Worm (Caenorhabditis elegans) whole organism, L1 larva: Measurements from ENCODE around the gene dos-2.
A peak's percentile ranks its signal among the peaks of the same experiment; 100 is the strongest.

Source experiments
- C04F5.9 ChIP-seq: sonication (generic microtip); optimal IDR thresholded peaks from 2 replicates; lab custom pipeline; 2016; ENCODE audit warnings: missing genetic modification characterization, missing compliant biosample characterization
- alr-1 ChIP-seq: fragments of 200-800 bp; sonication (Bioruptor generic); optimal IDR thresholded peaks from 2 replicates; lab custom pipeline; 2018; ENCODE audit warnings: borderline replicate concordance, mild to moderate bottlenecking, missing genetic modification characterization, missing compliant biosample characterization
- aly-2 ChIP-seq: fragments of 150-350 bp; optimal IDR thresholded peaks from 2 replicates; lab custom pipeline; 2014; ENCODE audit warnings: missing biosample characterization, missing genetic modification characterization
- blmp-1 ChIP-seq: fragments of 150-350 bp; optimal IDR thresholded peaks from 2 replicates; lab custom pipeline; 2014; ENCODE audit warnings: missing biosample characterization, missing genetic modification characterization
- ceh-8 ChIP-seq: fragments of 200-800 bp; sonication (Bioruptor generic); optimal IDR thresholded peaks from 2 replicates; lab custom pipeline; 2018; ENCODE audit warnings: mild to moderate bottlenecking, missing genetic modification characterization, moderate library complexity, missing compliant biosample characterization
- ceh-82 ChIP-seq, 3 experiments: fragments of 150-350 bp in 1 of 3; sonication (generic microtip) in 2 of 3; optimal IDR thresholded peaks; 2 replicates each; lab custom pipeline; 2014 to 2017; ENCODE audit warnings: missing biosample characterization in 3 of 3, missing genetic modification characterization in 3 of 3
- ces-1 ChIP-seq: fragments of 150-350 bp; optimal IDR thresholded peaks from 2 replicates; lab custom pipeline; 2014; ENCODE audit warnings: missing biosample characterization, missing genetic modification reagents, missing genetic modification characterization
- dsc-1 ChIP-seq: sonication (generic microtip); optimal IDR thresholded peaks from 2 replicates; lab custom pipeline; 2016; ENCODE audit warnings: mild to moderate bottlenecking, missing genetic modification characterization, missing compliant biosample characterization
- efl-1 ChIP-seq, 4 experiments: fragments of 150-350 bp; optimal IDR thresholded peaks in 3 of 4; peaks in 1 of 4; 1 replicate in 1 of 4; 2 replicates in 3 of 4; lab custom pipeline; 2014; ENCODE audit warnings: missing biosample characterization in 2 of 4, missing genetic modification characterization in 2 of 4, missing genetic modification reagents in 2 of 4
- egl-27 ChIP-seq, 2 experiments: fragments of 150-350 bp in 1 of 2; sonication (generic microtip); optimal IDR thresholded peaks; 3 replicates each; lab custom pipeline; 2017 to 2018; ENCODE audit warnings: missing biosample characterization in 2 of 2, missing genetic modification characterization in 2 of 2, missing genetic modification reagents in 2 of 2
- elt-2 ChIP-seq: sonication (generic microtip); optimal IDR thresholded peaks from 2 replicates; lab custom pipeline; 2016; ENCODE audit warnings: missing genetic modification characterization, mild to moderate bottlenecking, inconsistent platforms, missing compliant biosample characterization, missing genetic modification reagents
- elt-3 ChIP-seq, 6 experiments: fragments of 150-350 bp in 1 of 6; sonication (generic microtip); optimal IDR thresholded peaks; 2 replicates each; lab custom pipeline; 2017 to 2018; ENCODE audit warnings: missing biosample characterization in 6 of 6, missing genetic modification characterization in 6 of 6, inconsistent platforms in 1 of 6
- fkh-10 ChIP-seq: sonication (generic microtip); optimal IDR thresholded peaks from 2 replicates; lab custom pipeline; 2017; ENCODE audit warnings: missing biosample characterization, missing genetic modification reagents, missing genetic modification characterization
- fkh-8 ChIP-seq: sonication (generic microtip); optimal IDR thresholded peaks from 2 replicates; lab custom pipeline; 2016; ENCODE audit warnings: mild to moderate bottlenecking, missing genetic modification characterization, missing compliant biosample characterization
- irx-1 ChIP-seq: sonication (generic microtip); optimal IDR thresholded peaks from 2 replicates; lab custom pipeline; 2016; ENCODE audit warnings: missing genetic modification characterization, missing compliant biosample characterization
- jun-1 ChIP-seq: fragments of 150-350 bp; optimal IDR thresholded peaks from 2 replicates; lab custom pipeline; 2014; ENCODE audit warnings: missing biosample characterization, missing genetic modification reagents, missing genetic modification characterization
- lin-14 ChIP-seq: fragments of 200-800 bp; sonication (Bioruptor generic); optimal IDR thresholded peaks from 2 replicates; lab custom pipeline; 2018; ENCODE audit warnings: mild to moderate bottlenecking, missing genetic modification characterization, moderate library complexity, missing compliant biosample characterization
- lin-15B ChIP-seq: fragments of 150-350 bp; sonication (generic microtip); optimal IDR thresholded peaks from 3 replicates; lab custom pipeline; 2014; ENCODE audit warnings: missing biosample characterization, missing genetic modification characterization
- lir-3 ChIP-seq: sonication (generic microtip); optimal IDR thresholded peaks from 2 replicates; lab custom pipeline; 2016; ENCODE audit warnings: mild to moderate bottlenecking, missing genetic modification characterization, moderate library complexity, missing compliant biosample characterization; ENCODE audit not compliant: poor library complexity
- lsy-2 ChIP-seq, 2 experiments: fragments of 150-350 bp; optimal IDR thresholded peaks; 2 replicates each; lab custom pipeline; 2014; ENCODE audit warnings: missing biosample characterization in 2 of 2, missing genetic modification characterization in 2 of 2
- mdl-1 ChIP-seq, 2 experiments: fragments of 150-350 bp; optimal IDR thresholded peaks; 2 replicates each; lab custom pipeline; 2014 to 2017; ENCODE audit warnings: missing biosample characterization in 2 of 2, missing genetic modification characterization in 2 of 2, inconsistent platforms in 1 of 2
- mef-2 ChIP-seq: fragments of 150-350 bp; optimal IDR thresholded peaks from 2 replicates; lab custom pipeline; 2014; ENCODE audit warnings: missing biosample characterization, missing genetic modification characterization
- nhr-11 ChIP-seq: fragments of 150-350 bp; optimal IDR thresholded peaks from 2 replicates; lab custom pipeline; 2014; ENCODE audit warnings: missing biosample characterization, missing genetic modification characterization
- nhr-20 ChIP-seq: sonication (generic microtip); optimal IDR thresholded peaks from 2 replicates; lab custom pipeline; 2016; ENCODE audit warnings: mild to moderate bottlenecking, missing genetic modification characterization, missing compliant biosample characterization
- nhr-237 ChIP-seq: fragments of 150-350 bp; optimal IDR thresholded peaks from 2 replicates; lab custom pipeline; 2014; ENCODE audit warnings: missing biosample characterization, missing genetic modification characterization
- nhr-47 ChIP-seq: sonication (generic microtip); optimal IDR thresholded peaks from 2 replicates; lab custom pipeline; 2016; ENCODE audit warnings: mild to moderate bottlenecking, missing genetic modification characterization, moderate library complexity, missing compliant biosample characterization
- nhr-71 ChIP-seq: sonication (generic microtip); optimal IDR thresholded peaks from 2 replicates; lab custom pipeline; 2016; ENCODE audit warnings: mild to moderate bottlenecking, missing genetic modification characterization, moderate library complexity, missing compliant biosample characterization
- nhr-85 ChIP-seq: sonication (generic microtip); peaks from one replicate; lab custom pipeline; 2016; ENCODE audit warnings: missing genetic modification characterization, inconsistent platforms, missing compliant biosample characterization
- pax-3 ChIP-seq: fragments of 200-800 bp; sonication (Bioruptor generic); optimal IDR thresholded peaks from 2 replicates; lab custom pipeline; 2018; ENCODE audit warnings: mild to moderate bottlenecking, missing genetic modification characterization, moderate library complexity, missing compliant biosample characterization
- snu-23 ChIP-seq: sonication (generic microtip); optimal IDR thresholded peaks from 2 replicates; lab custom pipeline; 2016; ENCODE audit warnings: missing genetic modification characterization, missing compliant biosample characterization
- sox-4 ChIP-seq: sonication (generic microtip); optimal IDR thresholded peaks from 2 replicates; lab custom pipeline; 2016; ENCODE audit warnings: missing genetic modification characterization, missing compliant biosample characterization
- sptf-1 ChIP-seq: fragments of 150-350 bp; optimal IDR thresholded peaks from 2 replicates; lab custom pipeline; 2014; ENCODE audit warnings: missing biosample characterization, missing genetic modification characterization
- sup-37 ChIP-seq: fragments of 200-800 bp; sonication (Bioruptor generic); optimal IDR thresholded peaks from 2 replicates; lab custom pipeline; 2018; ENCODE audit warnings: mild to moderate bottlenecking, missing genetic modification characterization, missing compliant biosample characterization
- swsn-7 ChIP-seq: sonication (generic microtip); optimal IDR thresholded peaks from 2 replicates; lab custom pipeline; 2016; ENCODE audit warnings: missing genetic modification characterization, missing compliant biosample characterization
- tbx-2 ChIP-seq: sonication (generic microtip); optimal IDR thresholded peaks from 2 replicates; lab custom pipeline; 2016; ENCODE audit warnings: missing genetic modification characterization, missing compliant biosample characterization
- unc-62 ChIP-seq: fragments of 150-350 bp; optimal IDR thresholded peaks from 2 replicates; lab custom pipeline; 2014; ENCODE audit warnings: missing biosample characterization, missing genetic modification reagents, missing genetic modification characterization
- zip-4 ChIP-seq: fragments of 200-800 bp; sonication (Bioruptor generic); optimal IDR thresholded peaks from 2 replicates; lab custom pipeline; 2018; ENCODE audit warnings: mild to moderate bottlenecking, missing genetic modification characterization, moderate library complexity, missing compliant biosample characterization

Gene dos-2

DNA sequence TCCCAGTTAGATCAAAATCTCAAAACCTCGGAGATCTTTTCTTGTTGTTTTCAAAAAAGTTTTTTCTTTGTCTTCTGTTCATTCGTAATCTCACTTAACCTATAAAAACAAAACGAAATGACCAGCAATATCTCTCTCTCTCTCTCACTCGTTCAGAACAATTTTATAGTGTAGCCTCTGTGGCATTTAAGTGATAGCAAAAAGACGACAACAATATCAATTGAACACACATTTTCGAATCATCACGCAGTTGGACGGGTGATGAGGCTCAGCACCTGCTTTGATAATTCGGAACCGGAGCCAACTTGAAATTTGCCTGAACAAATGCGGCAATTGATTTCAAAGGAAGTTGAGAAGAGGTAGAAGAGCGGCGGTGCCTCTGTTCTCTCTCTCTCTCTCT lies 23.7 kb upstream of the dos-2 start:
- peak in 1 of 6 experiments; percentile 13 for TF ChIP-seq elt-3 (tag; optimal IDR thresholded peaks at IDR 0.05; lab: Kevin White, UChicago)
- TF ChIP-seq snu-23 (GFP tag; lab: Kevin White, UChicago) = no peak
- TF ChIP-seq, all 84 proteins: peak for 1

DNA sequence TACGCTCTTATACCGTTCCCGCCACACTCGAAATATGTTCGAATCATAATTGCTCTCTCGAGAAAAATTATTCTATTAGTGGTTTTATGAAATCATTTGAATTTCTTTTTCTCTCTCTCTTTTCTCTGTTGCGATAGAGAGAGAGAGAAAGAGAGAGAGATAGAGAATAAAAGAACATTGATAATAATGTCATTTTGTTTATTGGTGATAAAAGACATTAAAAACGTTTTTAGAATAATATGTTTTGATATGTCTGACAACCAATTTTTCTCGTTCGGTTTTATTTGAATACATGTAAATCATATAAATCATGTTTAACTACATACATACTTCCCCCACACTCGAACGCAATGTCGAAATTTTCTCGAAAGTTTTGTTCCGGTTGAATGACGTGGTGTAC lies 23.1 kb upstream of the dos-2 start:
- TF ChIP-seq elt-2 (peak; percentile 19), lsy-2 (tag; optimal IDR thresholded peaks at IDR 0.05; lab: Kevin White, UChicago) (peak in 1 of 2 experiments; percentile 6), pax-3 (tag; lab: Kevin White, UChicago) (no peak), nhr-237 (tag; lab: Kevin White, UChicago) (no peak), lin-14 (GFP tag; lab: Kevin White, UChicago) (no peak), tbx-2 (tag; lab: Kevin White, UChicago) (no peak), irx-1 (tag; lab: Kevin White, UChicago) (no peak), C04F5.9 (tag; lab: Kevin White, UChicago) (no peak), nhr-71 (tag; lab: Kevin White, UChicago) (peak; percentile 10), mdl-1 (tag; optimal IDR thresholded peaks at IDR 0.05; lab: Kevin White, UChicago) (no peak), zip-4 (GFP tag; lab: Kevin White, UChicago) (no peak), nhr-85 (peak; percentile 66), lin-15B (tag; lab: Kevin White, UChicago) (no peak)

- TF ChIP-seq egl-27 (tag; optimal IDR thresholded peaks at IDR 0.05; lab: Kevin White, UChicago) (no peak), nhr-11 (tag; lab: Kevin White, UChicago) (no peak), nhr-20 (no peak), aly-2 (tag; lab: Kevin White, UChicago) (no peak), sup-37 (GFP tag; lab: Kevin White, UChicago) (no peak), efl-1 (optimal IDR thresholded peaks at IDR 0.05; lab: Kevin White, UChicago) (no peak), efl-1 (GFP tag; optimal IDR thresholded peaks at IDR 0.05 in 1 of 2; lab: Kevin White, UChicago) (peak in 1 of 2 experiments; percentile 66), alr-1 (no peak), fkh-10 (GFP tag; lab: Kevin White, UChicago) (no peak), blmp-1 (tag; lab: Kevin White, UChicago) (no peak), ceh-82 (tag; optimal IDR thresholded peaks at IDR 0.05; lab: Kevin White, UChicago) (no peak), dsc-1 (tag; lab: Kevin White, UChicago) (no peak), nhr-237 (tag; lab: Kevin White, UChicago) (no peak), pax-3 (tag; lab: Kevin White, UChicago) (no peak), nhr-47 (tag; lab: Kevin White, UChicago) (no peak), mef-2 (tag; lab: Kevin White, UChicago) (no peak), elt-3 (tag; optimal IDR thresholded peaks at IDR 0.05; lab: Kevin White, UChicago) (peak in 1 of 6 experiments; percentile 7), lin-14 (GFP tag; lab: Kevin White, UChicago) (peak; percentile 19), lin-15B (tag; lab: Kevin White, UChicago) (no peak), swsn-7 (tag; lab: Kevin White, UChicago) (no peak), ceh-8 (GFP tag; lab: Kevin White, UChicago) (no peak), sptf-1 (tag; lab: Kevin White, UChicago) (no peak), jun-1 (no peak), tbx-2 (tag; lab: Kevin White, UChicago) (no peak), fkh-8 (tag; lab: Kevin White, UChicago) (no peak), ces-1 (GFP tag; lab: Kevin White, UChicago) (no peak), unc-62 (no peak), lir-3 (tag; lab: Kevin White, UChicago) (no peak), nhr-85 (no peak), elt-2 (peak; percentile 84), sox-4 (no peak)
These were observed 22.0 kb upstream of the dos-2 start for ce11 chrII:3954018-3954417.
